Fruit fly (Drosophila melanogaster) whole organism, embryonic: Measurements from ENCODE around the gene Pfdn2.

Experiments
- Atf3 ChIP-seq: fragments of 200-800 bp; sonication (Bioruptor generic); optimal IDR thresholded peaks from 3 replicates; lab custom pipeline; 2016; ENCODE audit warnings: missing biosample characterization, missing genetic modification characterization
- Blimp-1 ChIP-seq: fragments of 200-800 bp; sonication (Bioruptor generic); optimal IDR thresholded peaks from 3 replicates; lab custom pipeline; 2018; ENCODE audit warnings: missing biosample characterization, missing genetic modification characterization, mild to moderate bottlenecking, moderate library complexity, missing genetic modification reagents
- CG10462 ChIP-seq: fragments of 200-800 bp; sonication (Bioruptor generic); optimal IDR thresholded peaks from 2 replicates; lab custom pipeline; 2016; ENCODE audit warnings: missing biosample characterization, missing genetic modification characterization
- CG11398 ChIP-seq: fragments of 200-800 bp; sonication (Bioruptor generic); optimal IDR thresholded peaks from 2 replicates; lab custom pipeline; 2016; ENCODE audit warnings: missing biosample characterization, missing genetic modification characterization
- CG15011 ChIP-seq: fragments of 200-800 bp; sonication (Bioruptor generic); optimal IDR thresholded peaks from 3 replicates; lab custom pipeline; 2018; ENCODE audit warnings: missing biosample characterization, mild to moderate bottlenecking, missing genetic modification characterization
- CG17186 ChIP-seq: fragments of 200-800 bp; sonication (Bioruptor generic); optimal IDR thresholded peaks from 3 replicates; lab custom pipeline; 2017; ENCODE audit warnings: missing biosample characterization, missing genetic modification reagents, missing genetic modification characterization
- CG17361 ChIP-seq: fragments of 200-800 bp; sonication (Bioruptor generic); IDR thresholded peaks from 3 replicates; pipeline ENCODE4 v1.3.6; 2022; ENCODE audit warnings: missing biosample characterization, missing genetic modification characterization
- CG1832 ChIP-seq: fragments of 200-800 bp; sonication (Bioruptor generic); optimal IDR thresholded peaks from 2 replicates; lab custom pipeline; 2017; ENCODE audit warnings: missing biosample characterization, mild to moderate bottlenecking, missing genetic modification characterization, inconsistent platforms
- CG18764 ChIP-seq: fragments of 200-800 bp; sonication (Bioruptor generic); optimal IDR thresholded peaks from 3 replicates; lab custom pipeline; 2016; ENCODE audit warnings: missing biosample characterization, missing genetic modification characterization
- CG2202 ChIP-seq: fragments of 200-800 bp; sonication (Bioruptor generic); optimal IDR thresholded peaks from 2 replicates; lab custom pipeline; 2018; ENCODE audit warnings: missing biosample characterization, mild to moderate bottlenecking, missing genetic modification characterization
- CG2875 ChIP-seq: fragments of 200-800 bp; sonication (Bioruptor generic); optimal IDR thresholded peaks from 2 replicates; lab custom pipeline; 2017; ENCODE audit warnings: missing biosample characterization, mild to moderate bottlenecking, missing genetic modification characterization, missing genetic modification reagents
- CG3163 ChIP-seq: fragments of 200-800 bp; sonication (Bioruptor generic); optimal IDR thresholded peaks from 3 replicates; lab custom pipeline; 2016; ENCODE audit warnings: missing biosample characterization, missing genetic modification characterization
- CG32767 ChIP-seq: fragments of 200-800 bp; sonication (Bioruptor generic); IDR thresholded peaks from 2 replicates; pipeline ENCODE4 v1.3.6; 2022; ENCODE audit warnings: missing biosample characterization, missing genetic modification characterization
- CG34224 ChIP-seq: fragments of 200-800 bp; sonication (Bioruptor generic); IDR thresholded peaks from 3 replicates; pipeline ENCODE4 v1.3.6; 2022; ENCODE audit warnings: missing biosample characterization, missing genetic modification characterization; ENCODE audit not compliant: partially characterized antibody
- CG3995 ChIP-seq: fragments of 200-800 bp; sonication (Bioruptor generic); optimal IDR thresholded peaks from 3 replicates; lab custom pipeline; 2016; ENCODE audit warnings: missing biosample characterization, missing genetic modification characterization
- CG6254 ChIP-seq: fragments of 200-800 bp; sonication (Bioruptor generic); optimal IDR thresholded peaks from 3 replicates; lab custom pipeline; 2017; ENCODE audit warnings: mild to moderate bottlenecking, missing biosample characterization, missing genetic modification reagents, missing genetic modification characterization
- CG7987 ChIP-seq: fragments of 200-800 bp; sonication (Bioruptor generic); optimal IDR thresholded peaks from 2 replicates; lab custom pipeline; 2018; ENCODE audit warnings: missing biosample characterization, mild to moderate bottlenecking, missing genetic modification characterization, moderate library complexity
- CG8359 ChIP-seq: fragments of 200-800 bp; sonication (Bioruptor generic); optimal IDR thresholded peaks from 2 replicates; lab custom pipeline; 2017; ENCODE audit warnings: missing biosample characterization, mild to moderate bottlenecking, missing genetic modification characterization, borderline replicate concordance
- Deaf1 ChIP-seq: fragments of 200-800 bp; optimal IDR thresholded peaks from 3 replicates; lab custom pipeline; 2019; ENCODE audit warnings: missing biosample characterization, mild to moderate bottlenecking, missing genetic modification characterization, moderate library complexity
- Drgx ChIP-seq: fragments of 200-800 bp; sonication (Bioruptor generic); IDR thresholded peaks from 2 replicates; pipeline ENCODE4 v1.3.6; 2022; ENCODE audit warnings: missing biosample characterization, missing genetic modification characterization
- Eip74EF ChIP-seq, 2 experiments: fragments of 200-800 bp in 1 of 2; fragments of >200 bp in 1 of 2; sonication (Bioruptor generic) in 1 of 2; optimal IDR thresholded peaks; 2 replicates each; lab custom pipeline; 2017 to 2019; ENCODE audit warnings: missing biosample characterization in 2 of 2, missing genetic modification characterization in 2 of 2, mild to moderate bottlenecking in 1 of 2, moderate library complexity in 1 of 2
- GATAe ChIP-seq: fragments of 200-800 bp; sonication (Bioruptor generic); conservative IDR thresholded peaks from 2 replicates; pipeline ENCODE4 v1.3.6; 2022; ENCODE audit warnings: missing biosample characterization, missing genetic modification characterization
- HLH3B ChIP-seq: fragments of 200-800 bp; sonication (Bioruptor generic); IDR thresholded peaks from 2 replicates; pipeline ENCODE4 v1.3.6; 2022; ENCODE audit warnings: missing biosample characterization, missing genetic modification characterization
- Mes4 ChIP-seq: fragments of 200-800 bp; sonication (Bioruptor generic); optimal IDR thresholded peaks from 2 replicates; lab custom pipeline; 2016; ENCODE audit warnings: missing biosample characterization, missing genetic modification characterization
- Nf-YA ChIP-seq: fragments of 200-800 bp; sonication (Bioruptor generic); IDR thresholded peaks from 2 replicates; pipeline ENCODE4 v1.3.6; 2022; ENCODE audit warnings: missing biosample characterization, missing genetic modification characterization
- Trl ChIP-seq, 3 experiments: fragments of >200 bp in 2 of 3; fragments of 200-800 bp in 1 of 3; sonication (Bioruptor generic) in 1 of 3; optimal IDR thresholded peaks; 2 replicates in 1 of 3; 3 replicates in 2 of 3; lab custom pipeline; 2016 to 2017; ENCODE audit warnings: missing biosample characterization in 1 of 3, missing genetic modification characterization in 1 of 3
- ash1 ChIP-seq: fragments of 200-800 bp; sonication (Bioruptor generic); optimal IDR thresholded peaks from 2 replicates; lab custom pipeline; 2018; ENCODE audit warnings: missing biosample characterization, mild to moderate bottlenecking, missing genetic modification characterization
- az2 ChIP-seq: fragments of 200-800 bp; sonication (Bioruptor generic); optimal IDR thresholded peaks from 3 replicates; lab custom pipeline; 2016; ENCODE audit warnings: missing biosample characterization, missing genetic modification characterization
- br ChIP-seq: fragments of >200 bp; optimal IDR thresholded peaks from 2 replicates; lab custom pipeline; 2017
- danr ChIP-seq: fragments of 200-800 bp; sonication (Bioruptor generic); IDR thresholded peaks from 2 replicates; pipeline ENCODE4 v1.3.6; 2022; ENCODE audit warnings: missing biosample characterization, missing genetic modification characterization
- dmrt99B ChIP-seq: fragments of 200-800 bp; sonication (Bioruptor generic); optimal IDR thresholded peaks from 2 replicates; lab custom pipeline; 2018; ENCODE audit warnings: missing biosample characterization, mild to moderate bottlenecking, missing genetic modification characterization, moderate library complexity
- eve ChIP-seq, 2 experiments: fragments of >200 bp; optimal IDR thresholded peaks; 2 replicates each; lab custom pipeline; 2017; ENCODE audit warnings: missing biosample characterization in 2 of 2, missing genetic modification characterization in 2 of 2
- fd3F ChIP-seq: fragments of 200-800 bp; sonication (Bioruptor generic); optimal IDR thresholded peaks from 2 replicates; lab custom pipeline; 2018; ENCODE audit warnings: missing biosample characterization, mild to moderate bottlenecking, missing genetic modification characterization, moderate library complexity
- gfzf ChIP-seq: fragments of 200-800 bp; sonication (Bioruptor generic); optimal IDR thresholded peaks from 2 replicates; lab custom pipeline; 2016; ENCODE audit warnings: missing biosample characterization, mild to moderate bottlenecking, missing genetic modification characterization, moderate library complexity
- grn ChIP-seq: fragments of 200-800 bp; sonication (Bioruptor generic); optimal IDR thresholded peaks from 3 replicates; lab custom pipeline; 2017; ENCODE audit warnings: missing biosample characterization, missing genetic modification characterization
- gt ChIP-seq: fragments of 200-800 bp; sonication (Bioruptor generic); IDR thresholded peaks from 2 replicates; pipeline ENCODE4 v1.3.6; 2022; ENCODE audit warnings: missing biosample characterization, missing genetic modification characterization
- h ChIP-seq: fragments of >200 bp; optimal IDR thresholded peaks from 2 replicates; lab custom pipeline; 2017
- hb ChIP-seq: fragments of 200-800 bp; sonication (Bioruptor generic); IDR thresholded peaks from 3 replicates; pipeline ENCODE4 v1.3.6; 2022; ENCODE audit warnings: missing biosample characterization, missing genetic modification characterization; ENCODE audit not compliant: partially characterized antibody
- hth ChIP-seq: fragments of >200 bp; optimal IDR thresholded peaks from 2 replicates; lab custom pipeline; 2017; ENCODE audit warnings: inconsistent platforms
- lab ChIP-seq: fragments of 200-800 bp; sonication (Bioruptor generic); optimal IDR thresholded peaks from 3 replicates; lab custom pipeline; 2017; ENCODE audit warnings: missing biosample characterization, missing genetic modification characterization, mild to moderate bottlenecking, moderate library complexity, missing genetic modification reagents
- mam ChIP-seq: fragments of 200-800 bp; sonication (Bioruptor generic); optimal IDR thresholded peaks from 3 replicates; lab custom pipeline; 2016; ENCODE audit warnings: missing biosample characterization, missing genetic modification characterization
- nmo ChIP-seq: fragments of 200-800 bp; sonication (Bioruptor generic); optimal IDR thresholded peaks from 2 replicates; lab custom pipeline; 2018; ENCODE audit warnings: missing biosample characterization, mild to moderate bottlenecking, missing genetic modification characterization, moderate library complexity
- pzg ChIP-seq: fragments of 200-800 bp; sonication (Bioruptor generic); optimal IDR thresholded peaks from 3 replicates; lab custom pipeline; 2018; ENCODE audit warnings: missing biosample characterization, mild to moderate bottlenecking, missing genetic modification characterization, moderate library complexity
- ranshi ChIP-seq: fragments of 200-800 bp; sonication (Bioruptor generic); IDR thresholded peaks from 2 replicates; pipeline ENCODE4 v1.3.6; 2022; ENCODE audit warnings: missing biosample characterization, missing genetic modification characterization
- scrt ChIP-seq: fragments of 200-800 bp; sonication (Bioruptor generic); optimal IDR thresholded peaks from 2 replicates; lab custom pipeline; 2018; ENCODE audit warnings: missing biosample characterization, mild to moderate bottlenecking, missing genetic modification characterization, moderate library complexity
- sisA ChIP-seq: fragments of 200-800 bp; sonication (Bioruptor generic); IDR thresholded peaks from 2 replicates; pipeline ENCODE4 v1.3.6; 2022; ENCODE audit warnings: missing biosample characterization, missing genetic modification characterization
- sna ChIP-seq: fragments of 200-800 bp; sonication (Bioruptor generic); IDR thresholded peaks from 2 replicates; pipeline ENCODE4 v1.3.6; 2022; ENCODE audit warnings: missing biosample characterization, missing genetic modification characterization; ENCODE audit not compliant: partially characterized antibody
- stc ChIP-seq: fragments of 200-800 bp; sonication (Bioruptor generic); IDR thresholded peaks from 2 replicates; pipeline ENCODE4 v1.3.6; 2022; ENCODE audit warnings: missing biosample characterization, missing genetic modification characterization
- ttk ChIP-seq: fragments of 200-800 bp; sonication (Bioruptor generic); IDR thresholded peaks from 2 replicates; pipeline ENCODE4 v2.1.2; 2022; ENCODE audit warnings: missing biosample characterization, missing genetic modification characterization
- zfh2 ChIP-seq: fragments of 200-800 bp; sonication (Bioruptor generic); optimal IDR thresholded peaks from 2 replicates; lab custom pipeline; 2016; ENCODE audit warnings: missing biosample characterization, missing genetic modification characterization

Pfdn2 gene

DNA sequence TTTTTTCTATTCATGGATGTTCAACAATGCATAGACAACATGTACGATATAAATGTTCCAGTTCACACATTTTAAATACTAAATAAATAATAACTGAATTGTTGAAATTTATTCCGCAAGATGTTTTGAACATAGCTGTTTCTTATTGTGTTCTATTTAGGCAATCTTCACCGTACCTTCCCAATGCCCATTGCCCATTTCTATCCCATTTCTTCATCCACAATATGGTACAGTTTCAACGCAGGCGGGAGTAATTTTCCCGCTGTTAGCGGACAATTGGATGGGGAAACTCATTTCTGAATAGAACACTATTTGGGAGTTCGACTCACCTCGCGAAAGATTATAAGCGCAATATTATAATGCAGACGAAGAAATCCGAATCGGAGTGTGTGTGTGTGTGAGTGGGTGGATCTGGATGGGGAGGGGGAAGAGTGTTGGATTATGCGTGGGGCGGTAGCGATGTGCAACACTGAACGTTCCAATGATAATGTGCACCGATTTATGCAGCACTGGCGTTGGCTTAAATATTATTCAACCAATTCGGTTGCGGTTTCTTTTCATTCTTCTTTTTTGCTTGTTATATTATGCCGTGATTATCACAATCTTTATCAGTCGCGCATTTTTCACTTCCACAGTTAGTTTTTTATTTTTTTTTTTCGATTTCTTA is 17.9 kb upstream of the Pfdn2 start (continued):
- no peak for TF ChIP-seq CG7987 (GFP tag; lab: Kevin White, UChicago)
- peak; percentile 27 for TF ChIP-seq az2 (GFP tag; lab: Kevin White, UChicago)
- TF ChIP-seq h (lab: Kevin White, UChicago) = no peak
- TF ChIP-seq CG2202 = no peak
- no peak for TF ChIP-seq CG1832 (GFP tag; lab: Kevin White, UChicago)
- no peak for TF ChIP-seq hb (GFP tag; lab: Robert Waterston, UW)
- no peak for TF ChIP-seq CG15011 (GFP tag; lab: Kevin White, UChicago)
- no peak for TF ChIP-seq GATAe (GFP tag; lab: Robert Waterston, UW)
- TF ChIP-seq dmrt99B (tag; lab: Kevin White, UChicago) = no peak
- peak; percentile 55 for TF ChIP-seq ash1
- no peak for TF ChIP-seq Eip74EF (GFP tag; optimal IDR thresholded peaks at IDR 0.05; lab: Kevin White, UChicago)
- TF ChIP-seq Deaf1 (tag; lab: Kevin White, UChicago) = peak; percentile 60
- TF ChIP-seq ttk = no peak
- no peak for TF ChIP-seq CG34224 (GFP tag; lab: Robert Waterston, UW)
- TF ChIP-seq ranshi = peak; percentile 13; the same call in 1 of the 2 replicates
- no peak for TF ChIP-seq Atf3 (GFP tag; lab: Kevin White, UChicago)
- 0 out of 2 replicates have a peak, but pooled peaks have one; percentile 9 for TF ChIP-seq stc (GFP tag; lab: Robert Waterston, UW)
- peak; percentile 52 for TF ChIP-seq CG18764 (GFP tag; lab: Kevin White, UChicago)
- no peak for TF ChIP-seq CG8359 (GFP tag; lab: Kevin White, UChicago)
- TF ChIP-seq Mes4 (GFP tag; lab: Kevin White, UChicago) = peak; percentile 57
- no peak for TF ChIP-seq Trl (optimal IDR thresholded peaks at IDR 0.05; lab: Kevin White, UChicago)
- peak; percentile 68 for TF ChIP-seq Trl (GFP tag; optimal IDR thresholded peaks at IDR 0.05; lab: Kevin White, UChicago)
- no peak for TF ChIP-seq br (lab: Kevin White, UChicago)
- TF ChIP-seq CG11398 (GFP tag; lab: Kevin White, UChicago) = no peak
- peak; percentile 43 for TF ChIP-seq CG10462 (GFP tag; lab: Kevin White, UChicago)
- TF ChIP-seq scrt = no peak
- TF ChIP-seq CG3995 (GFP tag; lab: Kevin White, UChicago) = peak; percentile 28
- TF ChIP-seq gfzf (GFP tag; lab: Kevin White, UChicago) = peak; percentile 21
- TF ChIP-seq gt (GFP tag; lab: Robert Waterston, UW) = no peak
- TF ChIP-seq mam (GFP tag; lab: Kevin White, UChicago) = peak; percentile 64
- peak; percentile 41 for TF ChIP-seq pzg (GFP tag; lab: Kevin White, UChicago)
- TF ChIP-seq grn (GFP tag; lab: Kevin White, UChicago) = no peak
- TF ChIP-seq CG3163 (GFP tag; lab: Kevin White, UChicago) = peak; percentile 43
- TF ChIP-seq sisA (GFP tag; lab: Robert Waterston, UW) = no peak
- TF ChIP-seq CG6254 = peak; percentile 26
- TF ChIP-seq CG2875 (GFP tag; lab: Kevin White, UChicago) = no peak
- no peak for TF ChIP-seq danr
- peak; percentile 27 for TF ChIP-seq nmo
- TF ChIP-seq eve (GFP tag; optimal IDR thresholded peaks at IDR 0.05; lab: Kevin White, UChicago) = peak in 1 of 2 experiments; percentile 58
- no peak for TF ChIP-seq sna (GFP tag; lab: Robert Waterston, UW)
- TF ChIP-seq CG17186 = peak; percentile 27
- TF ChIP-seq HLH3B (GFP tag; lab: Robert Waterston, UW) = no peak
- no peak for TF ChIP-seq Nf-YA (GFP tag; lab: Robert Waterston, UW)
- no peak for TF ChIP-seq CG17361 (GFP tag; lab: Robert Waterston, UW)
- TF ChIP-seq Blimp-1 (GFP tag; lab: Kevin White, UChicago) = no peak
- TF ChIP-seq CG32767 (GFP tag; lab: Robert Waterston, UW) = no peak
- TF ChIP-seq hth (lab: Kevin White, UChicago) = no peak
- no peak for TF ChIP-seq fd3F
- peak; percentile 80 for TF ChIP-seq lab (GFP tag; lab: Kevin White, UChicago)
- TF ChIP-seq Drgx (GFP tag; lab: Robert Waterston, UW) = no peak
- TF ChIP-seq zfh2 (GFP tag; lab: Kevin White, UChicago) = peak; percentile 51
